Worm (Caenorhabditis elegans) whole organism, L4/young adult: ENCODE data around the gene H20J04.1.

Source experiments
- dao-5 ChIP-seq: sonication (generic microtip); optimal IDR thresholded peaks from 2 replicates; lab custom pipeline; 2016; ENCODE audit warnings: missing genotype, missing genetic modification characterization, moderate library complexity, missing compliant biosample characterization
- him-1 ChIP-seq: sonication (generic microtip); optimal IDR thresholded peaks from 2 replicates; lab custom pipeline; 2016; ENCODE audit warnings: missing genotype, missing genetic modification reagents, missing genetic modification characterization, missing compliant biosample characterization

DNA sequence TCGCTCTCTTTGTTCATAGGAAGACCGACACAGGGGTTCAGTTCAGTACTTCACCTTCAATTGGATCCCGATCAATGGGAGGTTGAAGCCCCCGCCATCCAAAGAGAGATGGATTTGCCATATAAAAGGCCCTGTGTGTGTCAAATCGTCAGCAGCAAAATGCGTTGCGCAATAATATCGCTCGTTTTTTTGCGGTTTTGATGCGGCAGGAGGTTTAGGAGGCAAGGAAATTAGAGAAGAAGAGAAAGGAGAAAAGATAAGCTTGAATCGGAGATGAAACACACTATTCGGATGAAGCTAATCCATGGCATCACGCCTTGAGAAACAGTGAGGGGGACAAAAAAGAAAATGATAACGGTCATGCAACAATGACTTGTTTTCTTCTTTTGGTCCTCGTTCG lies 39.0 kb downstream of the H20J04.1 start:
- no peak for TF ChIP-seq him-1 (tag; lab: Kevin White, UChicago)
- no peak for TF ChIP-seq dao-5
